Fruit fly (Drosophila melanogaster): Measurements from ENCODE around the gene CG31789.

CG31789 gene

dm6 chr2L:18653328-18653675 lies 47.6 kb downstream of the CG31789 start (continued):
- TF ChIP-seq CG15073 (GFP tag; optimal IDR thresholded peaks at IDR 0.05) (no peak), CrebB (tag; optimal IDR thresholded peaks at IDR 0.05) (no peak), CG7556 (GFP tag; optimal IDR thresholded peaks at IDR 0.05) (peak; percentile 32), Oaz (GFP tag; IDR thresholded peaks at IDR 0.05) (no peak), Abd-B (GFP tag; optimal IDR thresholded peaks at IDR 0.05) (peak; percentile 70), CG14710 (tag; optimal IDR thresholded peaks at IDR 0.05) (peak; percentile 89), Sry-δ (GFP tag; optimal IDR thresholded peaks at IDR 0.05) (peak; percentile 47), CG30431 (GFP tag; optimal IDR thresholded peaks at IDR 0.05) (no peak), jumu (GFP tag; optimal IDR thresholded peaks at IDR 0.05) (peak; percentile 46), CG32767 (GFP tag; IDR thresholded peaks at IDR 0.05) (0 out of 2 replicates have a peak, but pooled peaks have one; percentile 48), H15 (GFP tag; IDR thresholded peaks at IDR 0.05) (peak; percentile 75), CG18599 (GFP tag; optimal IDR thresholded peaks at IDR 0.05) (peak; percentile 66), CG2678 (tag; optimal IDR thresholded peaks at IDR 0.05) (peak; percentile 84), ato (GFP tag; IDR thresholded peaks at IDR 0.05; ENCODE audit: partially characterized antibody) (no peak), Usf (GFP tag; optimal IDR thresholded peaks at IDR 0.05) (peak; percentile 40), CG31365 (tag; optimal IDR thresholded peaks at IDR 0.05) (peak; percentile 20), CG18262 (tag; optimal IDR thresholded peaks at IDR 0.05) (peak; percentile 91), CG2116 (GFP tag; optimal IDR thresholded peaks at IDR 0.05) (peak; percentile 10), CG4730 (GFP tag; IDR thresholded peaks at IDR 0.05) (peak; percentile 70), seq (GFP tag; IDR thresholded peaks at IDR 0.05) (0 out of 2 replicates have a peak, but pooled peaks have one; percentile 53), NK7.1 (GFP tag; optimal IDR thresholded peaks at IDR 0.05) (peak; percentile 5), pros (GFP tag; optimal IDR thresholded peaks at IDR 0.05) (no peak), Jarid2 (GFP tag; optimal IDR thresholded peaks at IDR 0.05) (no peak), CG1024 (GFP tag; IDR thresholded peaks at IDR 0.05) (peak; percentile 52; the same call in 1 of the 2 replicates), Lpt (GFP tag; optimal IDR thresholded peaks at IDR 0.05) (no peak), CG30403 (GFP tag; optimal IDR thresholded peaks at IDR 0.05) (peak; percentile 65), vnd (GFP tag; IDR thresholded peaks at IDR 0.05; ENCODE audit: partially characterized antibody) (no peak), pfk (GFP tag; optimal IDR thresholded peaks at IDR 0.05) (no peak), B-H2 (GFP tag; optimal IDR thresholded peaks at IDR 0.05) (no peak), bowl (GFP tag; IDR thresholded peaks at IDR 0.05) (no peak), CG10565 (GFP tag; optimal IDR thresholded peaks at IDR 0.05) (peak; percentile 55), esg (GFP tag; conservative IDR thresholded peaks at IDR 0.05) (peak; percentile 64), tup (GFP tag; optimal IDR thresholded peaks at IDR 0.05) (no peak), nom (GFP tag; optimal IDR thresholded peaks at IDR 0.05) (no peak), CG13424 (tag; optimal IDR thresholded peaks at IDR 0.05) (peak; percentile 39), CG8290 (GFP tag; optimal IDR thresholded peaks at IDR 0.05) (peak; percentile 4), CG8290 (tag; optimal IDR thresholded peaks at IDR 0.05) (peak in 1 of 2 experiments; percentile 52), dm (GFP tag; optimal IDR thresholded peaks at IDR 0.05) (no peak), Mad (GFP tag; optimal IDR thresholded peaks at IDR 0.05) (peak; percentile 23), CG4707 (GFP tag; optimal IDR thresholded peaks at IDR 0.05) (peak; percentile 62), CG14441 (GFP tag; IDR thresholded peaks at IDR 0.05) (peak; percentile 67), CG1603 (tag; optimal IDR thresholded peaks at IDR 0.05) (peak; percentile 77), CG14860 (GFP tag; IDR thresholded peaks at IDR 0.05; ENCODE audit: partially characterized antibody) (no peak), toy (GFP tag; IDR thresholded peaks at IDR 0.05) (no peak), CG11247 (GFP tag; IDR thresholded peaks at IDR 0.05) (peak; percentile 48; the same call in 1 of the 2 replicates), zen (tag; optimal IDR thresholded peaks at IDR 0.05) (peak; percentile 85), ssp (GFP tag; IDR thresholded peaks at IDR 0.05) (peak; percentile 69), wek (GFP tag; optimal IDR thresholded peaks at IDR 0.05) (no peak), bab2 (GFP tag; optimal IDR thresholded peaks at IDR 0.05) (peak; percentile 7), Opbp (GFP tag; IDR thresholded peaks at IDR 0.05; ENCODE audit: partially characterized antibody) (no peak), slp2 (GFP tag; optimal IDR thresholded peaks at IDR 0.05) (no peak)
